Worm (Caenorhabditis elegans): ENCODE data around the gene T05A1.5.

The T05A1.5 gene

DNA sequence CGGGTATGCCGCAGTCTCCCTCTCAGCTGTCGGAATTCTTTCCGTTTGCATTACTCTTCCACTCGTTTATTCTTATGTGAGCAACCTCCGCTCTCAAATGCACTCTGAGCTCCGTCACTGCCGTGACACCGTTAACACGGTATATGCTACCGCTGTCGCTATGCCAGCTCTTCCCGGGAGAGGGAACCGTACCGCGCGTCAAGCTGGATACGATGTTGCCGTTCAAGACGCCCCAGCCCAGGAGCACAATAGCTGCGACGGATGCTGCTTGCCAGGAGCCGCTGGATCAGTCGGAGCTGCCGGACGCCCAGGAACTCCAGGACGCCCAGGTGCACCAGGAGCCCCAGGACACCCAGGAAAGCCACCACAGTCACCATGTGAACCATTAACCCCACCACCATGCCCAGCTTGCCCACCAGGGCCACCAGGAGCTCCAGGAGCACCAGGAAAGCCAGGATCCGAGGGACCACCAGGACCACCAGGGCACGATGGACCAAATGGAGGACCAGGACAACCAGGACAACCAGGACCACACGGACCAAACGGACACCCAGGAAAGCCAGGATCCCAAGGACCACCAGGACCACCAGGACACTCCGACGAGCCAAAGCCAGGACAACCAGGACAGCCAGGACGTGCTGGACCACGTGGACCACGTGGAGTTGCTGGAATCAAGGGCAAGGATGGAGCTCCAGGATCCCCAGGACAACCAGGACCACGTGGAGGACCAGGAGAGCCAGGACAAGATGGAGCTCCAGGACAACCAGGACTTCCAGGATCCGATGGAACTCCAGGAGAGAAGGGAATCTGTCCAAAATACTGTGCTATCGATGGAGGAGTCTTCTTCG, 17.7 kb downstream of the T05A1.5 start (continued):
- TF ChIP-seq F22D6.2 (tag; optimal IDR thresholded peaks at IDR 0.05), result peak; percentile 24
- no peak for TF ChIP-seq ceh-27 (GFP tag; optimal IDR thresholded peaks at IDR 0.05)
- TF ChIP-seq nhr-27 (tag; optimal IDR thresholded peaks at IDR 0.05), result no peak
- TF ChIP-seq aptf-2 (GFP tag; conservative IDR thresholded peaks at IDR 0.05), result no peak
- no peak for TF ChIP-seq somi-1 (GFP tag; optimal IDR thresholded peaks at IDR 0.05)
- TF ChIP-seq nhr-80 (tag; optimal IDR thresholded peaks at IDR 0.05), result no peak
- TF ChIP-seq madf-10 (tag; optimal IDR thresholded peaks at IDR 0.05), result no peak
- TF ChIP-seq sdz-38 (tag; optimal IDR thresholded peaks at IDR 0.05), result no peak
- no peak for TF ChIP-seq F39B2.1 (GFP tag; IDR thresholded peaks at IDR 0.05)
- TF ChIP-seq Y79H2A.3 (GFP tag; conservative IDR thresholded peaks at IDR 0.05), result no peak
- no peak for TF ChIP-seq hrde-1 (tag; optimal IDR thresholded peaks at IDR 0.05; ENCODE audit: borderline replicate concordance)
- TF ChIP-seq nhr-120 (GFP tag; IDR thresholded peaks at IDR 0.05), result 0 out of 2 replicates have a peak, but pooled peaks have one; percentile 69
- no peak for TF ChIP-seq let-607 (tag; optimal IDR thresholded peaks at IDR 0.05)
- TF ChIP-seq let-526 (GFP tag; IDR thresholded peaks at IDR 0.05), result no peak
- TF ChIP-seq ztf-28 (GFP tag; IDR thresholded peaks at IDR 0.05), result peak; percentile 32; the same call in 1 of the 2 replicates
- no peak for TF ChIP-seq mxl-1 (tag; optimal IDR thresholded peaks at IDR 0.05)
- TF ChIP-seq snpc-4 (GFP tag; optimal IDR thresholded peaks at IDR 0.05), result no peak
- TF ChIP-seq snpc-4 (tag; optimal IDR thresholded peaks at IDR 0.05), result no peak
- no peak for TF ChIP-seq ztf-25 (GFP tag; IDR thresholded peaks at IDR 0.05)
- TF ChIP-seq xnd-1 (tag; optimal IDR thresholded peaks at IDR 0.05), result no peak
- no peak for TF ChIP-seq hlh-12 (tag; optimal IDR thresholded peaks at IDR 0.05)
- no peak for TF ChIP-seq D2030.7 (GFP tag; IDR thresholded peaks at IDR 0.05)
- no peak for TF ChIP-seq B0336.3 (GFP tag; IDR thresholded peaks at IDR 0.05)
- no peak for TF ChIP-seq akir-1 (GFP tag; optimal IDR thresholded peaks at IDR 0.05)
- no peak for TF ChIP-seq B0035.1 (tag; optimal IDR thresholded peaks at IDR 0.05)
- TF ChIP-seq lsl-1 (GFP tag; optimal IDR thresholded peaks at IDR 0.05), result no peak
- TF ChIP-seq nfya-1 (tag; optimal IDR thresholded peaks at IDR 0.05; ENCODE audit: borderline replicate concordance, insufficient read depth), result no peak
- no peak for TF ChIP-seq sea-2 (GFP tag; IDR thresholded peaks at IDR 0.05)
- no peak for TF ChIP-seq rcor-1 (GFP tag; IDR thresholded peaks at IDR 0.05)
- TF ChIP-seq hlh-26 (GFP tag; conservative IDR thresholded peaks at IDR 0.05), result no peak
- TF ChIP-seq T07F8.4 (tag; optimal IDR thresholded peaks at IDR 0.05), result no peak
- no peak for TF ChIP-seq Y95B8A.8 (GFP tag; IDR thresholded peaks at IDR 0.05)
- TF ChIP-seq nfyb-1 (GFP tag; IDR thresholded peaks at IDR 0.05), result 0 out of 2 replicates have a peak, but pooled peaks have one; percentile 24
- TF ChIP-seq T26A5.8 (tag; optimal IDR thresholded peaks at IDR 0.05), result peak; percentile 10
- TF ChIP-seq ceh-79 (tag; optimal IDR thresholded peaks at IDR 0.05), result peak; percentile 83
- TF ChIP-seq zfh-2 (GFP tag; conservative IDR thresholded peaks at IDR 0.05), result peak; percentile 94
- peak; percentile 10 for TF ChIP-seq repo-1 (tag; optimal IDR thresholded peaks at IDR 0.05)
- no peak for TF ChIP-seq rpc-1 (optimal IDR thresholded peaks at IDR 0.05)
- no peak for TF ChIP-seq rpc-1 (tag; optimal IDR thresholded peaks at IDR 0.05)
- TF ChIP-seq lin-35 (GFP tag; optimal IDR thresholded peaks at IDR 0.05), result no peak
- TF ChIP-seq chd-7 (tag; optimal IDR thresholded peaks at IDR 0.05), result no peak
- TF ChIP-seq fkh-3 (tag; optimal IDR thresholded peaks at IDR 0.05), result no peak
- no peak for TF ChIP-seq dox-1 (GFP tag; IDR thresholded peaks at IDR 0.05)
- no peak for TF ChIP-seq efl-1 (GFP tag; optimal IDR thresholded peaks at IDR 0.05)
- TF ChIP-seq pbrm-1 (GFP tag; IDR thresholded peaks at IDR 0.05), result no peak
- TF ChIP-seq cebp-1 (GFP tag; IDR thresholded peaks at IDR 0.05), result no peak
- TF ChIP-seq cebp-1 (tag; optimal IDR thresholded peaks at IDR 0.05), result no peak
- no peak for TF ChIP-seq ztf-6 (GFP tag; IDR thresholded peaks at IDR 0.05)
